Worm (Caenorhabditis elegans): Measurements from ENCODE around the gene F38B6.6.

- TF ChIP-seq snpc-4 (tag; optimal IDR thresholded peaks at IDR 0.05) (no peak), zag-1 (tag; optimal IDR thresholded peaks at IDR 0.05) (no peak), egl-27 (tag; optimal IDR thresholded peaks at IDR 0.05) (no peak), nhr-25 (tag; optimal IDR thresholded peaks at IDR 0.05; ENCODE audit: borderline replicate concordance, insufficient read depth) (no peak), lin-15B (tag; optimal IDR thresholded peaks at IDR 0.05) (no peak), Y48G9A.11 (GFP tag; IDR thresholded peaks at IDR 0.05) (no peak), unc-39 (tag; optimal IDR thresholded peaks at IDR 0.05) (no peak), spr-1 (tag; optimal IDR thresholded peaks at IDR 0.05) (no peak)
Observed at ce11 chrX:6653173-6653572, 36.7 kb downstream of the F38B6.6 start.

Measured in whole organism, L4 larva.